Worm (Caenorhabditis elegans): Measurements from ENCODE around the gene mam-4.

mam-4 gene

DNA sequence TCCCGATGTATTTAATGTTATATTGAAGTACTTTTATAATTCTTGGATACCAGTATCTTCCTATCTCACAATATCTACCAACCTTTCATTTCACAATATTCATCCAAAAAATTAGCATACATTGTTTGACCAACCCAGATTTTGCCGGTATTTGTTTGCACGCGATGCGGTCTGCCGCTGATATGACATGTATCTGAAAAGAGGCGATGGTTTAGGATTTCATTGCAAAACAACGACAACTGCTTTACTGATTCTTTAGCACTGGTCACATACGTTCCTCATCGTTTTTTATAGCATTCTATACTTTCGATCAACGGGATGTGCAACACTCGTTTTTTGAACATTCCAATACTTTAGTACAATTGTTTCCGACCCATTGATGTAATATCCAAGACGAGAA, at the start of gene mam-4:
Gene mam-4, plus strand, starts transcription at position 301 of the 400 bp plus-strand sequence.
- no peak for TF ChIP-seq lin-35 (GFP tag; optimal IDR thresholded peaks at IDR 0.05)
- TF ChIP-seq C34B4.2 (tag; optimal IDR thresholded peaks at IDR 0.05): no peak
- no peak for TF ChIP-seq efl-3 (GFP tag; optimal IDR thresholded peaks at IDR 0.05)
- no peak for TF ChIP-seq Y116A8C.19 (tag; optimal IDR thresholded peaks at IDR 0.05; ENCODE audit: borderline replicate concordance)
- no peak for TF ChIP-seq nhr-77 (tag; optimal IDR thresholded peaks at IDR 0.05)
- no peak for TF ChIP-seq fkh-10 (GFP tag; optimal IDR thresholded peaks at IDR 0.05)
- no peak for TF ChIP-seq alr-1 (tag; optimal IDR thresholded peaks at IDR 0.05; ENCODE audit: borderline replicate concordance)
- TF ChIP-seq nhr-76 (tag; optimal IDR thresholded peaks at IDR 0.05): no peak
- no peak for TF ChIP-seq lsy-2 (tag; optimal IDR thresholded peaks at IDR 0.05)
- TF ChIP-seq ztf-11 (tag; optimal IDR thresholded peaks at IDR 0.05): no peak
- no peak for TF ChIP-seq mef-2 (tag; optimal IDR thresholded peaks at IDR 0.05)
- TF ChIP-seq efl-1 (optimal IDR thresholded peaks at IDR 0.05): no peak
- TF ChIP-seq efl-1 (GFP tag; optimal IDR thresholded peaks at IDR 0.05 in 1 of 2): no peak
- TF ChIP-seq nhr-84 (tag; optimal IDR thresholded peaks at IDR 0.05): no peak
- no peak for TF ChIP-seq sptf-1 (tag; optimal IDR thresholded peaks at IDR 0.05)
- no peak for TF ChIP-seq ces-1 (GFP tag; optimal IDR thresholded peaks at IDR 0.05)
- no peak for TF ChIP-seq C04F5.9 (tag; optimal IDR thresholded peaks at IDR 0.05)
- TF ChIP-seq sup-37 (GFP tag; optimal IDR thresholded peaks at IDR 0.05): no peak

DNA sequence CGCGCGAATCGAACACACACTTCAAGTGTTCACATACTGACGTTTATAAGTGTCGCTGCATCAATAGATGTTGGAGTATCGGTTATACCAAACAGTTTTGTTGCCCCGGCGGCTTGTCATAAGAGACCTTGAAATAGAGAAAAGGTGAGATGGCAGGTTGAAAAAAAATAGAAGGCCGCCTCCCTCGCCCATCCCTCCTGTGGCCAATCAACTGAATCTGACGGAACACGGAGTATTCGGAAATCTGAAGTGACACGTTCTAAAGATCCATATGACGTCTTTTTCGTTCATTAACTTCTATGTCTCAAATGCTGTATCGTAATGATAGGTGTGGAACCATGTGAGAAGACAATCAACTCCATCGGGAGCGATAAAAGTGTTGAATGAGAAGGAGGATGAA, 48.4 kb upstream of the mam-4 start:
- TF ChIP-seq mef-2 (tag; optimal IDR thresholded peaks at IDR 0.05): no peak
- TF ChIP-seq ces-1 (GFP tag; optimal IDR thresholded peaks at IDR 0.05): no peak
- no peak for TF ChIP-seq pqm-1 (tag; optimal IDR thresholded peaks at IDR 0.05)
- no peak for TF ChIP-seq jun-1 (tag; optimal IDR thresholded peaks at IDR 0.05)
- peak; percentile 35 for TF ChIP-seq mep-1 (tag; optimal IDR thresholded peaks at IDR 0.05)
- no peak for TF ChIP-seq ztf-11 (tag; optimal IDR thresholded peaks at IDR 0.05)
- TF ChIP-seq grh-1 (GFP tag; IDR thresholded peaks at IDR 0.05): no peak
- no peak for TF ChIP-seq egl-13 (tag; optimal IDR thresholded peaks at IDR 0.05)
- no peak for TF ChIP-seq efl-1 (optimal IDR thresholded peaks at IDR 0.05)
- TF ChIP-seq efl-1 (GFP tag; optimal IDR thresholded peaks at IDR 0.05 in 1 of 2): peak in 1 of 2 experiments; percentile 84
- peak; percentile 69 for TF ChIP-seq nhr-85 (tag)
- TF ChIP-seq hlh-4 (tag; optimal IDR thresholded peaks at IDR 0.05): no peak
- no peak for TF ChIP-seq blmp-1 (tag; optimal IDR thresholded peaks at IDR 0.05)
- TF ChIP-seq pag-3 (tag; optimal IDR thresholded peaks at IDR 0.05; ENCODE audit: borderline replicate concordance, insufficient read depth): no peak
- peak; percentile 57 for TF ChIP-seq lin-14 (GFP tag; optimal IDR thresholded peaks at IDR 0.05)
- no peak for TF ChIP-seq lir-3 (tag; optimal IDR thresholded peaks at IDR 0.05; ENCODE audit: poor library complexity)
- no peak for TF ChIP-seq hpl-2 (GFP tag; optimal IDR thresholded peaks at IDR 0.05)
- TF ChIP-seq nhr-84 (tag; optimal IDR thresholded peaks at IDR 0.05): no peak
- no peak for TF ChIP-seq nhr-71 (tag; optimal IDR thresholded peaks at IDR 0.05)
- no peak for TF ChIP-seq ceh-90 (tag; optimal IDR thresholded peaks at IDR 0.05)
- TF ChIP-seq skn-1 (tag; optimal IDR thresholded peaks at IDR 0.05): no peak
- TF ChIP-seq ceh-82 (tag; optimal IDR thresholded peaks at IDR 0.05): peak in 1 of 3 experiments; percentile 2

DNA sequence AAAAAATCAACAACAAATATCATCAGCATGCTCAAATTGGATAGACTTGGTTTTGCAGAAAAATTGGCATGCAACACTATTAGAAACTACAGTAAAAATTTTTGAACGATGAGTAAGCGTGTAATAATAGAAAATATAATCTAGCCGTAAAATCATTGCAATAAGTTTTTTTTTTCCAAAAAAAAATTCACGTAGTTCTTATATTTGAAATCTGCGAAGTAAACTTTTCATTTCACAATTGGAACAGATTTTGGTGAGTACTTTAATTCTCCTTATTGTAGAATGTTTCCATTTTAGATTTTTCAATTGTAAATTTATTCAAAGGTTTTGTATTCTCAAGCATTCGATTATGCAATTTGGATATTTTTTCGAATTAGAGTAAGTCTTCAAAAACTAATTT, 47.6 kb upstream of the mam-4 start, which contains the start of gene K10D6.3:
Gene K10D6.3, plus strand, starts transcription at position 301 of the 400 bp plus-strand sequence.
- no peak for TF ChIP-seq egl-27 (tag; optimal IDR thresholded peaks at IDR 0.05)
- no peak for TF ChIP-seq tbx-2 (tag; optimal IDR thresholded peaks at IDR 0.05)
- TF ChIP-seq sptf-1 (tag; optimal IDR thresholded peaks at IDR 0.05): no peak
- TF ChIP-seq unc-98 (GFP tag; IDR thresholded peaks at IDR 0.05): no peak
- no peak for TF ChIP-seq dpl-1 (GFP tag; optimal IDR thresholded peaks at IDR 0.05)

Data from whole organism, L1 larva.